Fruit fly (Drosophila melanogaster) whole organism, embryonic: ENCODE data around the gene yellow-e2.

Experiments
- B-H2 ChIP-seq: fragments of 200-800 bp; sonication (Bioruptor generic); optimal IDR thresholded peaks from 2 replicates; lab custom pipeline; 2018; ENCODE audit warnings: missing biosample characterization, mild to moderate bottlenecking, missing genetic modification characterization
- BEAF-32 ChIP-seq: fragments of 200-800 bp; sonication (Bioruptor generic); optimal IDR thresholded peaks from 3 replicates; lab custom pipeline; 2017; ENCODE audit warnings: missing biosample characterization, missing genetic modification characterization, mild to moderate bottlenecking, moderate library complexity, missing genetic modification reagents
- CG10654 ChIP-seq: fragments of 200-800 bp; sonication (Bioruptor generic); optimal IDR thresholded peaks from 2 replicates; lab custom pipeline; 2016; ENCODE audit warnings: missing biosample characterization, missing genetic modification characterization
- CG11085 ChIP-seq: fragments of 200-800 bp; sonication (Bioruptor generic); IDR thresholded peaks from 2 replicates; pipeline ENCODE4 v1.3.6; 2022; ENCODE audit warnings: missing biosample characterization, missing genetic modification characterization
- CG11504 ChIP-seq: fragments of 200-800 bp; sonication (Bioruptor generic); optimal IDR thresholded peaks from 3 replicates; lab custom pipeline; 2019; ENCODE audit warnings: missing biosample characterization, mild to moderate bottlenecking, missing genetic modification characterization, moderate library complexity
- CG12071 ChIP-seq: fragments of 200-800 bp; sonication (Bioruptor generic); optimal IDR thresholded peaks from 3 replicates; lab custom pipeline; 2018; ENCODE audit warnings: missing biosample characterization, mild to moderate bottlenecking, missing genetic modification characterization
- CG12391 ChIP-seq: fragments of 200-800 bp; sonication (Bioruptor generic); optimal IDR thresholded peaks from 3 replicates; lab custom pipeline; 2018; ENCODE audit warnings: missing biosample characterization, mild to moderate bottlenecking, missing genetic modification characterization, moderate library complexity
- CG13424 ChIP-seq: fragments of 200-800 bp; sonication (Bioruptor generic); optimal IDR thresholded peaks from 2 replicates; lab custom pipeline; 2019; ENCODE audit warnings: missing biosample characterization, mild to moderate bottlenecking, missing genetic modification characterization, moderate library complexity
- CG1792 ChIP-seq: fragments of 200-800 bp; sonication (Bioruptor generic); optimal IDR thresholded peaks from 2 replicates; lab custom pipeline; 2016; ENCODE audit warnings: missing biosample characterization, missing genetic modification characterization
- CG18599 ChIP-seq: fragments of 200-800 bp; sonication (Bioruptor generic); optimal IDR thresholded peaks from 3 replicates; lab custom pipeline; 2017; ENCODE audit warnings: missing biosample characterization, missing genetic modification characterization, mild to moderate bottlenecking, moderate library complexity, missing genetic modification reagents
- CG18619 ChIP-seq: fragments of 200-800 bp; sonication (Bioruptor generic); optimal IDR thresholded peaks from 3 replicates; lab custom pipeline; 2017; ENCODE audit warnings: missing biosample characterization, mild to moderate bottlenecking, missing genetic modification characterization
- CG2199 ChIP-seq: fragments of 200-800 bp; sonication (Bioruptor generic); IDR thresholded peaks from 3 replicates; pipeline ENCODE4 v1.3.6; 2022; ENCODE audit warnings: missing biosample characterization, missing genetic modification characterization
- CG34224 ChIP-seq: fragments of 200-800 bp; sonication (Bioruptor generic); IDR thresholded peaks from 3 replicates; pipeline ENCODE4 v1.3.6; 2022; ENCODE audit warnings: missing biosample characterization, missing genetic modification characterization; ENCODE audit not compliant: partially characterized antibody
- CG34376 ChIP-seq: fragments of 200-800 bp; sonication (Bioruptor generic); optimal IDR thresholded peaks from 2 replicates; lab custom pipeline; 2018; ENCODE audit warnings: missing biosample characterization, mild to moderate bottlenecking, missing genetic modification characterization
- CG6175 ChIP-seq: fragments of 200-800 bp; sonication (Bioruptor generic); IDR thresholded peaks from 3 replicates; pipeline ENCODE4 v1.3.6; 2022; ENCODE audit warnings: missing biosample characterization, missing genetic modification characterization
- CoRest ChIP-seq: fragments of 200-800 bp; sonication (Bioruptor generic); optimal IDR thresholded peaks from 3 replicates; lab custom pipeline; 2018; ENCODE audit warnings: missing biosample characterization, mild to moderate bottlenecking, missing genetic modification characterization, moderate library complexity
- D19B ChIP-seq: fragments of 200-800 bp; sonication (Bioruptor generic); optimal IDR thresholded peaks from 2 replicates; lab custom pipeline; 2017; ENCODE audit warnings: missing biosample characterization, mild to moderate bottlenecking, missing genetic modification characterization
- Dll ChIP-seq: fragments of 200-800 bp; sonication (Bioruptor generic); IDR thresholded peaks from 4 replicates; pipeline ENCODE4 v1.3.6; 2022; ENCODE audit warnings: missing biosample characterization, missing genetic modification characterization; ENCODE audit not compliant: partially characterized antibody
- Doc2 ChIP-seq: fragments of 200-800 bp; sonication (Bioruptor generic); IDR thresholded peaks from 2 replicates; pipeline ENCODE4 v1.3.6; 2022; ENCODE audit warnings: missing biosample characterization, missing genetic modification characterization
- HmgD ChIP-seq: fragments of 200-800 bp; sonication (Bioruptor generic); optimal IDR thresholded peaks from 3 replicates; lab custom pipeline; 2016; ENCODE audit warnings: missing biosample characterization, missing genetic modification characterization
- Hr78 ChIP-seq, 2 experiments: fragments of 200-800 bp in 1 of 2; fragments of >200 bp in 1 of 2; sonication (Bioruptor generic) in 1 of 2; optimal IDR thresholded peaks; 2 replicates each; lab custom pipeline; 2017 to 2019; ENCODE audit warnings: missing biosample characterization in 2 of 2, missing genetic modification characterization in 2 of 2, mild to moderate bottlenecking in 1 of 2, moderate library complexity in 1 of 2
- Jarid2 ChIP-seq: fragments of 200-800 bp; sonication (Bioruptor generic); optimal IDR thresholded peaks from 3 replicates; lab custom pipeline; 2017; ENCODE audit warnings: mild to moderate bottlenecking, missing biosample characterization, missing genetic modification reagents, missing genetic modification characterization
- Lpt ChIP-seq: fragments of >200 bp; optimal IDR thresholded peaks from 2 replicates; lab custom pipeline; 2018; ENCODE audit warnings: missing biosample characterization, missing genetic modification characterization
- MTF-1 ChIP-seq: fragments of 200-800 bp; sonication (Bioruptor generic); optimal IDR thresholded peaks from 2 replicates; lab custom pipeline; 2018; ENCODE audit warnings: missing biosample characterization, mild to moderate bottlenecking, missing genetic modification characterization, borderline replicate concordance
- Mad ChIP-seq: fragments of 200-800 bp; sonication (Bioruptor generic); optimal IDR thresholded peaks from 2 replicates; lab custom pipeline; 2016; ENCODE audit warnings: missing biosample characterization, missing genetic modification characterization
- PHDP ChIP-seq: fragments of 200-800 bp; sonication (Bioruptor generic); optimal IDR thresholded peaks from 3 replicates; lab custom pipeline; 2018; ENCODE audit warnings: missing biosample characterization, mild to moderate bottlenecking, missing genetic modification characterization, moderate library complexity
- Sox102F ChIP-seq: fragments of 200-800 bp; sonication (Bioruptor generic); optimal IDR thresholded peaks from 2 replicates; lab custom pipeline; 2018; ENCODE audit warnings: missing biosample characterization, mild to moderate bottlenecking, missing genetic modification characterization, moderate library complexity
- Sry-δ ChIP-seq: fragments of 200-800 bp; sonication (Bioruptor generic); optimal IDR thresholded peaks from 2 replicates; lab custom pipeline; 2016; ENCODE audit warnings: missing biosample characterization, missing genetic modification characterization
- Trl ChIP-seq, 3 experiments: fragments of >200 bp in 2 of 3; fragments of 200-800 bp in 1 of 3; sonication (Bioruptor generic) in 1 of 3; optimal IDR thresholded peaks; 2 replicates in 1 of 3; 3 replicates in 2 of 3; lab custom pipeline; 2016 to 2017; ENCODE audit warnings: missing biosample characterization in 1 of 3, missing genetic modification characterization in 1 of 3
- Xrp1 ChIP-seq: fragments of 200-800 bp; sonication (Bioruptor generic); IDR thresholded peaks from 2 replicates; pipeline ENCODE4 v1.3.6; 2022; ENCODE audit warnings: missing biosample characterization, missing genetic modification characterization
- amos ChIP-seq: fragments of 200-800 bp; sonication (Bioruptor generic); IDR thresholded peaks from 2 replicates; pipeline ENCODE4 v1.3.6; 2022; ENCODE audit warnings: missing biosample characterization, missing genetic modification characterization; ENCODE audit not compliant: partially characterized antibody
- ap ChIP-seq: fragments of 200-800 bp; sonication (Bioruptor generic); IDR thresholded peaks from 2 replicates; pipeline ENCODE4 v1.3.6; 2022; ENCODE audit warnings: missing biosample characterization, missing genetic modification characterization
- br ChIP-seq: fragments of >200 bp; optimal IDR thresholded peaks from 2 replicates; lab custom pipeline; 2017
- cas ChIP-seq: fragments of 200-800 bp; sonication (Bioruptor generic); IDR thresholded peaks from 2 replicates; pipeline ENCODE4 v1.3.6; 2022; ENCODE audit warnings: missing biosample characterization, missing genetic modification characterization
- caup ChIP-seq: fragments of 200-800 bp; sonication (Bioruptor generic); optimal IDR thresholded peaks from 3 replicates; lab custom pipeline; 2017; ENCODE audit warnings: missing biosample characterization, mild to moderate bottlenecking, missing genetic modification characterization, moderate library complexity; ENCODE audit not compliant: severe bottlenecking
- crol ChIP-seq: fragments of 200-800 bp; sonication (Bioruptor generic); IDR thresholded peaks from 2 replicates; pipeline ENCODE4 v1.3.6; 2022; ENCODE audit warnings: missing biosample characterization, missing genetic modification characterization
- cwo ChIP-seq: fragments of 200-800 bp; sonication (Bioruptor generic); optimal IDR thresholded peaks from 3 replicates; lab custom pipeline; 2017; ENCODE audit warnings: missing biosample characterization, missing genetic modification characterization, mild to moderate bottlenecking, moderate library complexity, missing genetic modification reagents
- emc ChIP-seq: fragments of 200-800 bp; sonication (Bioruptor generic); optimal IDR thresholded peaks from 2 replicates; lab custom pipeline; 2016; ENCODE audit warnings: missing biosample characterization, missing genetic modification characterization
- grn ChIP-seq: fragments of 200-800 bp; sonication (Bioruptor generic); optimal IDR thresholded peaks from 3 replicates; lab custom pipeline; 2017; ENCODE audit warnings: missing biosample characterization, missing genetic modification characterization
- maf-S ChIP-seq: fragments of 200-800 bp; sonication (Bioruptor generic); optimal IDR thresholded peaks from 2 replicates; lab custom pipeline; 2016; ENCODE audit warnings: missing biosample characterization, missing genetic modification characterization
- pho ChIP-seq: fragments of 200-800 bp; sonication (Bioruptor generic); optimal IDR thresholded peaks from 2 replicates; lab custom pipeline; 2016; ENCODE audit warnings: missing biosample characterization, missing genetic modification characterization
- row ChIP-seq: fragments of 200-800 bp; sonication (Bioruptor generic); IDR thresholded peaks from 3 replicates; pipeline ENCODE4 v1.3.6; 2022; ENCODE audit warnings: missing biosample characterization, missing genetic modification characterization
- sens ChIP-seq: fragments of 200-800 bp; sonication (Bioruptor generic); peaks from one replicate; lab custom pipeline; 2016; ENCODE audit warnings: missing biosample characterization, missing genetic modification characterization
- slou ChIP-seq: fragments of 200-800 bp; sonication (Bioruptor generic); optimal IDR thresholded peaks from 3 replicates; lab custom pipeline; 2016; ENCODE audit warnings: missing biosample characterization, missing genetic modification characterization
- slp2 ChIP-seq: fragments of 200-800 bp; sonication (Bioruptor generic); optimal IDR thresholded peaks from 2 replicates; lab custom pipeline; 2016; ENCODE audit warnings: missing biosample characterization, missing genetic modification characterization
- tup ChIP-seq: fragments of 200-800 bp; sonication (Bioruptor generic); optimal IDR thresholded peaks from 2 replicates; lab custom pipeline; 2016; ENCODE audit warnings: missing biosample characterization, mild to moderate bottlenecking, missing genetic modification characterization, moderate library complexity
- unc-4 ChIP-seq: fragments of 200-800 bp; sonication (Bioruptor generic); IDR thresholded peaks from 2 replicates; pipeline ENCODE4 v1.3.6; 2022; ENCODE audit warnings: missing biosample characterization, missing genetic modification characterization; ENCODE audit not compliant: partially characterized antibody
- wdn ChIP-seq: fragments of 200-800 bp; sonication (Bioruptor generic); IDR thresholded peaks from 2 replicates; pipeline ENCODE4 v1.3.6; 2022; ENCODE audit warnings: missing biosample characterization, missing genetic modification characterization
- wor ChIP-seq: fragments of 200-800 bp; sonication (Bioruptor generic); IDR thresholded peaks from 2 replicates; pipeline ENCODE4 v1.3.6; 2022; ENCODE audit warnings: missing biosample characterization, missing genetic modification characterization

yellow-e2 gene

DNA sequence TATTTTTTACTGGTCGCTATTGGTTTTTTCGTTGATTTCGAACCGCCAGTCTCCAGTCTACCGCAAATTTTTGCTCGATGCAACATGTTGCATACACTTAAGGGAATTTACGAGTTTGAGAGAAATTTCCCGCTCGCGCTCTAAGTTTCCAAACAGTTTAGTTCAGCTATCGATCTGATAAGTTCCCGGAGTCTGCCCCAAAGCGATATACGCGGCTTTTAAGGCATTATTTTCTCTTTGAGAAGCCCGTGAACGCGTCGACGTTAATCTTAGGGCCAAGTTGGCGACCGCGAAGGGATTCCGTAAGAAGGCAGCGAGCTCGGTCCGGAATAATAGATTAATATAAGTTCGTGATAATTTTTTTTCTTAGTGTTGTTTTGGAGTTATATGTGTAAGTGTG, 31.9 kb downstream of the yellow-e2 start (continued):
- TF ChIP-seq crol (GFP tag; lab: Robert Waterston, UW) (no peak), slou (GFP tag; lab: Kevin White, UChicago) (no peak), CG10654 (GFP tag; lab: Kevin White, UChicago) (no peak), slp2 (GFP tag; lab: Kevin White, UChicago) (no peak), sens (peak; percentile 69), CG1792 (GFP tag; lab: Kevin White, UChicago) (no peak), PHDP (tag; lab: Kevin White, UChicago) (peak; percentile 5), Lpt (GFP tag; lab: Kevin White, UChicago) (no peak), Doc2 (GFP tag; lab: Robert Waterston, UW) (no peak), caup (GFP tag; lab: Kevin White, UChicago) (no peak), MTF-1 (no peak), maf-S (GFP tag; lab: Kevin White, UChicago) (no peak), Dll (no peak), ap (GFP tag; lab: Robert Waterston, UW) (no peak), CG6175 (GFP tag; lab: Robert Waterston, UW) (no peak), CoRest (tag; lab: Kevin White, UChicago) (peak; percentile 2), CG11504 (tag; lab: Kevin White, UChicago) (peak; percentile 62), pho (no peak), CG13424 (no peak), CG34224 (GFP tag; lab: Robert Waterston, UW) (no peak), cas (no peak), HmgD (GFP tag; lab: Kevin White, UChicago) (no peak), Trl (optimal IDR thresholded peaks at IDR 0.05; lab: Kevin White, UChicago) (no peak), Trl (GFP tag; optimal IDR thresholded peaks at IDR 0.05; lab: Kevin White, UChicago) (no peak), Jarid2 (GFP tag; lab: Kevin White, UChicago) (no peak)

DNA sequence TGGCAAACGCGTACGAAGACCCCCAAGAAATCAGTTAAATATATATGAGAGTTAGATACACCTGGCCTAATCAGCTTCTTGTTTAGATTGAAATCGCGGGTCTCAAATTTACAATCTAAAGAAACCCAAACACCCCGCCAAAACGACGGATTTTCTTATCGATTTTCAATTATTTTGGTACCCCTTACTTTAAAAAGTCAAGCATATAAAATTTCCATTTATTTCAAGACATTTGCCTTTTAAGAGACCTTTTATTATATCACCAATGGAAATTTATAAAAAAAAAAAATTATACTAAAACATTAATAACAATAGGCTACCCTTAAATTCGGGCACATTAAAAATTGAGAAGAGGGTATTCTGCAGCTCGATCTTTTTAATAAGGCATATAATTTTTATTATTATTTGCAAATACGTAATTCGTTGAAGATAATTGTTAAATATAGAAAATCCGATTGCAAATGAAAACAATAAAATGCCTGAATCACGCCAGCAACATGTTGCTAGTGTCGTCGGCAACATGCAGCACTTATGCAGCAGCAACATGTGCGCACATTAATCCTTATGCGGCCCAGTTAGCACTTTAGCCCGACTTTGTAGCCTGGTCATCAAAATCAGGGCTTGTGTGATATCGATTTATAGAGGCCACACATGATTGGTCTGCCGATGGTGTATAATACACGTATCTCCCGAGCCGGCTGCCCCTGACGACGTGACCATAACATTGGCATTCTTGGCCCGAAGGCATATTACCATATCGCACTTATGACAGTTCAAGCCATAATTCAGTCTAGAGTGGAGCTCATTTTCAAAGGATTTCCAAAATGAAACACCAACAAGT, 34.7 kb downstream of the yellow-e2 start, which contains the start of the genes Lip3 and CG34309:
Gene Lip3, minus strand, starts transcription at position 65 of the 841 bp plus-strand sequence.
Gene CG34309, plus strand, starts transcription at position 791 of the 841 bp plus-strand sequence.
- TF ChIP-seq D19B (GFP tag; lab: Kevin White, UChicago): peak; percentile 42
- no peak for TF ChIP-seq CG12391 (tag; lab: Kevin White, UChicago)
- no peak for TF ChIP-seq CG11085 (GFP tag; lab: Robert Waterston, UW)
- no peak for TF ChIP-seq Xrp1 (GFP tag; lab: Robert Waterston, UW)
- TF ChIP-seq CG18599 (GFP tag; lab: Kevin White, UChicago): peak; percentile 18
- peak; percentile 38; the same call in 1 of the 3 replicates for TF ChIP-seq row (GFP tag; lab: Robert Waterston, UW)
- TF ChIP-seq tup (GFP tag; lab: Kevin White, UChicago): no peak
- TF ChIP-seq CG2199 (GFP tag; lab: Robert Waterston, UW): no peak
- TF ChIP-seq wdn (GFP tag; lab: Robert Waterston, UW): 0 out of 2 replicates have a peak, but pooled peaks have one; percentile 18
- no peak for TF ChIP-seq br (lab: Kevin White, UChicago)
- TF ChIP-seq unc-4 (GFP tag; lab: Robert Waterston, UW): no peak
- no peak for TF ChIP-seq emc (GFP tag; lab: Kevin White, UChicago)
- TF ChIP-seq BEAF-32 (GFP tag; lab: Kevin White, UChicago): no peak
- no peak for TF ChIP-seq Sry-δ (GFP tag; lab: Kevin White, UChicago)
- no peak for TF ChIP-seq wor (GFP tag; lab: Robert Waterston, UW)
- no peak for TF ChIP-seq cwo (GFP tag; lab: Kevin White, UChicago)
- TF ChIP-seq grn: peak; percentile 50
- TF ChIP-seq CG18619 (GFP tag; lab: Kevin White, UChicago): no peak
- no peak for TF ChIP-seq CG12071 (GFP tag; lab: Kevin White, UChicago)
- no peak for TF ChIP-seq Mad (GFP tag; lab: Kevin White, UChicago)
- peak; percentile 3 for TF ChIP-seq Sox102F (GFP tag; lab: Kevin White, UChicago)
- peak; percentile 95 for TF ChIP-seq CG11504 (tag; lab: Kevin White, UChicago)
- TF ChIP-seq B-H2 (GFP tag; lab: Kevin White, UChicago): no peak
- no peak for TF ChIP-seq amos (GFP tag; lab: Robert Waterston, UW)
- no peak for TF ChIP-seq Hr78 (GFP tag; optimal IDR thresholded peaks at IDR 0.05; lab: Kevin White, UChicago)
- TF ChIP-seq CG34376 (GFP tag; lab: Kevin White, UChicago): peak; percentile 25
